Fruit fly (Drosophila melanogaster): ENCODE measurements around the gene CG3987.

Gene CG3987

dm6 chr3R:15145491-15145890 is 5.7 kb downstream of the CG3987 start (continued):
- TF ChIP-seq bowl (GFP tag; IDR thresholded peaks at IDR 0.05), result no peak
- no peak for TF ChIP-seq lov (optimal IDR thresholded peaks at IDR 0.05)
- TF ChIP-seq lov (GFP tag; IDR thresholded peaks at IDR 0.05), result no peak
- TF ChIP-seq CG8765 (GFP tag; IDR thresholded peaks at IDR 0.05), result no peak
- TF ChIP-seq Aef1 (GFP tag; IDR thresholded peaks at IDR 0.05), result peak; percentile 29; the same call in 2 of the 3 replicates
- peak in 1 of 2 experiments; percentile 47 for TF ChIP-seq Hr78 (GFP tag; optimal IDR thresholded peaks at IDR 0.05)
- TF ChIP-seq CG16813 (GFP tag; IDR thresholded peaks at IDR 0.05; ENCODE audit: partially characterized antibody), result no peak
- TF ChIP-seq CG6765 (GFP tag; optimal IDR thresholded peaks at IDR 0.05), result no peak
- no peak for TF ChIP-seq CG2129 (GFP tag; IDR thresholded peaks at IDR 0.05; ENCODE audit: partially characterized antibody)
- no peak for TF ChIP-seq CG16863 (GFP tag; optimal IDR thresholded peaks at IDR 0.05)
- no peak for TF ChIP-seq sc (optimal IDR thresholded peaks at IDR 0.05)
- TF ChIP-seq sc (GFP tag; optimal IDR thresholded peaks at IDR 0.05), result no peak
- TF ChIP-seq CG1529 (GFP tag; optimal IDR thresholded peaks at IDR 0.05), result no peak
- no peak for TF ChIP-seq CTCF (GFP tag; optimal IDR thresholded peaks at IDR 0.05)
- TF ChIP-seq CG7839 (tag; optimal IDR thresholded peaks at IDR 0.05), result peak; percentile 78
- TF ChIP-seq unc-4 (GFP tag; IDR thresholded peaks at IDR 0.05; ENCODE audit: partially characterized antibody), result no peak
- no peak for TF ChIP-seq HmgD (GFP tag; optimal IDR thresholded peaks at IDR 0.05)
- no peak for TF ChIP-seq CG3838 (GFP tag; optimal IDR thresholded peaks at IDR 0.05)
- peak; percentile 34 for TF ChIP-seq CG12659 (GFP tag; optimal IDR thresholded peaks at IDR 0.05)
- TF ChIP-seq pb (GFP tag; optimal IDR thresholded peaks at IDR 0.05), result no peak
- peak; percentile 24 for TF ChIP-seq Dek (tag; optimal IDR thresholded peaks at IDR 0.05)
- no peak for TF ChIP-seq klu (GFP tag; IDR thresholded peaks at IDR 0.05)
- TF ChIP-seq so (GFP tag; IDR thresholded peaks at IDR 0.05), result no peak
- TF ChIP-seq Lhr (GFP tag; optimal IDR thresholded peaks at IDR 0.05), result no peak
- TF ChIP-seq CG30431 (GFP tag; optimal IDR thresholded peaks at IDR 0.05), result no peak
- no peak for TF ChIP-seq nerfin-2 (GFP tag; IDR thresholded peaks at IDR 0.05; ENCODE audit: partially characterized antibody)
- TF ChIP-seq CG13296 (GFP tag; optimal IDR thresholded peaks at IDR 0.05), result peak; percentile 10
- TF ChIP-seq CG9817 (tag; optimal IDR thresholded peaks at IDR 0.05), result peak; percentile 24
- no peak for TF ChIP-seq kah (GFP tag; optimal IDR thresholded peaks at IDR 0.05)
- no peak for TF ChIP-seq luna (GFP tag; optimal IDR thresholded peaks at IDR 0.05)
- TF ChIP-seq insv (GFP tag; optimal IDR thresholded peaks at IDR 0.05), result no peak
- TF ChIP-seq CG4707 (GFP tag; optimal IDR thresholded peaks at IDR 0.05), result no peak
- TF ChIP-seq chinmo (GFP tag; IDR thresholded peaks at IDR 0.05; ENCODE audit: partially characterized antibody), result 0 out of 4 replicates have a peak, but pooled peaks have one; percentile 20
- TF ChIP-seq chn (GFP tag; optimal IDR thresholded peaks at IDR 0.05), result no peak
- TF ChIP-seq Ada2b (GFP tag; IDR thresholded peaks at IDR 0.05), result peak; percentile 59
- TF ChIP-seq pnt (GFP tag; optimal IDR thresholded peaks at IDR 0.05), result no peak
- no peak for TF ChIP-seq CG43689 (GFP tag; IDR thresholded peaks at IDR 0.05)
- TF ChIP-seq CG10267 (tag; optimal IDR thresholded peaks at IDR 0.05), result peak; percentile 38
- no peak for TF ChIP-seq Ets65A (GFP tag)
- no peak for TF ChIP-seq fd64A (GFP tag; optimal IDR thresholded peaks at IDR 0.05)
- no peak for TF ChIP-seq Sry-β (GFP tag; optimal IDR thresholded peaks at IDR 0.05)
- no peak for TF ChIP-seq D (optimal IDR thresholded peaks at IDR 0.05)
- TF ChIP-seq D (GFP tag; optimal IDR thresholded peaks at IDR 0.05), result peak; percentile 23
- TF ChIP-seq TFAM (GFP tag; optimal IDR thresholded peaks at IDR 0.05), result no peak
- no peak for TF ChIP-seq Dip2 (GFP tag; IDR thresholded peaks at IDR 0.05)
- peak; percentile 24; the same call in 1 of the 2 replicates for TF ChIP-seq esg (GFP tag; conservative IDR thresholded peaks at IDR 0.05)
- peak; percentile 42 for TF ChIP-seq Camta (GFP tag; optimal IDR thresholded peaks at IDR 0.05)
- no peak for TF ChIP-seq CG6654 (GFP tag; optimal IDR thresholded peaks at IDR 0.05)
- peak; percentile 27; the same call in 1 of the 2 replicates for TF ChIP-seq CG11696 (GFP tag; IDR thresholded peaks at IDR 0.05)
- TF ChIP-seq Trl (optimal IDR thresholded peaks at IDR 0.05), result no peak
- TF ChIP-seq Trl (GFP tag; optimal IDR thresholded peaks at IDR 0.05), result no peak
- TF ChIP-seq wor (GFP tag; IDR thresholded peaks at IDR 0.05), result no peak
- TF ChIP-seq mam (GFP tag; optimal IDR thresholded peaks at IDR 0.05), result no peak
- no peak for TF ChIP-seq Sin3A (optimal IDR thresholded peaks at IDR 0.05)

All from whole organism, embryonic.